Worm (Caenorhabditis elegans) whole organism, young adult: ENCODE data around the gene C35A5.4.

Experiments
- cebp-2 ChIP-seq: fragments of 200-800 bp; sonication (Bioruptor generic); IDR thresholded peaks from 2 replicates; pipeline ENCODE4 v1.3.6; 2022; ENCODE audit warnings: missing genetic modification characterization, missing compliant biosample characterization
- ets-4 ChIP-seq: fragments of 200-800 bp; sonication (Bioruptor generic); optimal IDR thresholded peaks from 2 replicates; lab custom pipeline; 2018; ENCODE audit warnings: mild to moderate bottlenecking, missing genetic modification characterization, missing compliant biosample characterization
- nfyb-1 ChIP-seq: fragments of 200-800 bp; sonication (Bioruptor generic); IDR thresholded peaks from 2 replicates; pipeline ENCODE4 v1.3.6; 2022; ENCODE audit warnings: missing genetic modification reagents, missing genetic modification characterization, missing compliant biosample characterization
- nhr-179 ChIP-seq: sonication (generic microtip); optimal IDR thresholded peaks from 2 replicates; lab custom pipeline; 2016; ENCODE audit warnings: mild to moderate bottlenecking, missing genetic modification characterization, missing compliant biosample characterization
- unc-62 ChIP-seq: fragments of 150-350 bp; optimal IDR thresholded peaks from 2 replicates; lab custom pipeline; 2014; ENCODE audit warnings: missing biosample characterization, missing genetic modification reagents, missing genetic modification characterization
- zim-3 ChIP-seq: sonication (generic microtip); optimal IDR thresholded peaks from 2 replicates; lab custom pipeline; 2017; ENCODE audit warnings: mild to moderate bottlenecking, missing genetic modification characterization, moderate library complexity, missing compliant biosample characterization
- ztf-22 ChIP-seq: fragments of 200-800 bp; sonication (Bioruptor generic); optimal IDR thresholded peaks from 2 replicates; lab custom pipeline; 2018; ENCODE audit warnings: mild to moderate bottlenecking, missing genetic modification characterization, moderate library complexity, missing compliant biosample characterization

DNA sequence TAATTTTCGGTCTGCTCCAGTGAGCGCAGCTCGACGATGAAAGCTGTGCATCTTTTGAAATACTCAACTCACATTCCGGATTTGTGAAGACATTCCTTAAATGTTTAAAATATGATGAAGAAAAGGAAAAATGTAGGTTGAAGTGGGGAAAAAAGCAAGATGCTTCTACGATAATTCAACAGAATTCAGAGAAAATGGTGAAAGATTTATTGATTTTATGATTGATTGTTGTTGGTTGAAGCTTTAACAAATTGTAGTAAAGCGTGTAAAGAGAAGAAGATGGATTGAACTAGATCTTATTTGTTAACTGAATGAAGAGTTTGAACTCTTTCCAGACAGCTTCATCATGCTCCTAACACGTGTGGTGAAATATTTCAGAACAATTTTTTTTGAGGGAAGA, 6.8 kb upstream of the C35A5.4 start, which contains the start of gene ncx-5:
- TF ChIP-seq ztf-22 (GFP tag; lab: Kevin White, UChicago) (no peak), unc-62 (no peak), ets-4 (GFP tag; lab: Kevin White, UChicago) (no peak), cebp-2 (GFP tag; lab: Robert Waterston, UW) (no peak), nfyb-1 (GFP tag; lab: Robert Waterston, UW) (no peak), nhr-179 (no peak), zim-3 (tag; lab: Kevin White, UChicago) (no peak)
